Worm (Caenorhabditis elegans) whole organism, L4 larva: ENCODE measurements around the gene rab-39.
A peak's percentile ranks its signal among the peaks of the same experiment; 100 is the strongest.

ENCODE experiments used
- aly-2 ChIP-seq: sonication (generic microtip); optimal IDR thresholded peaks from 2 replicates; lab custom pipeline; 2018; ENCODE audit warnings: missing biosample characterization, missing genetic modification characterization
- ama-1 ChIP-seq: fragments of 150-350 bp; optimal IDR thresholded peaks from 2 replicates; lab custom pipeline; 2014; ENCODE audit warnings: inconsistent platforms, mixed read lengths
- egl-27 ChIP-seq: sonication (generic microtip); optimal IDR thresholded peaks from 3 replicates; lab custom pipeline; 2017; ENCODE audit warnings: missing biosample characterization, missing genetic modification reagents, missing genetic modification characterization
- lin-39 ChIP-seq: fragments of 150-350 bp; optimal IDR thresholded peaks from 2 replicates; lab custom pipeline; 2014; ENCODE audit warnings: missing biosample characterization, missing genetic modification reagents, missing genetic modification characterization
- lir-3 ChIP-seq: sonication (generic microtip); optimal IDR thresholded peaks from 2 replicates; lab custom pipeline; 2016; ENCODE audit warnings: mild to moderate bottlenecking, missing genetic modification characterization, missing compliant biosample characterization
- lsy-2 ChIP-seq, 2 experiments: fragments of 150-350 bp in 1 of 2; sonication (generic microtip) in 1 of 2; optimal IDR thresholded peaks; 2 replicates each; lab custom pipeline; 2014 to 2017; ENCODE audit warnings: missing biosample characterization in 2 of 2, missing genetic modification characterization in 2 of 2
- nhr-77 ChIP-seq: fragments of 150-350 bp; optimal IDR thresholded peaks from 2 replicates; lab custom pipeline; 2014; ENCODE audit warnings: missing biosample characterization, missing genetic modification characterization
- pha-4 ChIP-seq, 2 experiments: fragments of 150-350 bp in 1 of 2; fragments of 200-800 bp in 1 of 2; sonication (Bioruptor generic) in 1 of 2; IDR thresholded peaks in 1 of 2; optimal IDR thresholded peaks in 1 of 2; 2 replicates each; pipeline versions ENCODE4 v1.3.6 to Lab custom; 2014 to 2022; ENCODE audit warnings: missing genetic modification characterization in 2 of 2, missing genetic modification reagents in 2 of 2, missing biosample characterization in 1 of 2, missing compliant biosample characterization in 1 of 2
- saeg-2 ChIP-seq: fragments of 200-800 bp; sonication (Bioruptor generic); IDR thresholded peaks from 2 replicates; pipeline ENCODE4 v1.3.6; 2022; ENCODE audit warnings: missing genetic modification reagents, missing genetic modification characterization, missing compliant biosample characterization
- snpc-4 ChIP-seq: fragments of 150-350 bp; optimal IDR thresholded peaks from 2 replicates; lab custom pipeline; 2014; ENCODE audit warnings: missing biosample characterization, missing genetic modification characterization
- spr-3 ChIP-seq: fragments of 200-800 bp; sonication (Bioruptor generic); optimal IDR thresholded peaks from 2 replicates; lab custom pipeline; 2018; ENCODE audit warnings: mild to moderate bottlenecking, missing genetic modification characterization, missing compliant biosample characterization
- unc-62 ChIP-seq, 3 experiments: fragments of 150-350 bp in 1 of 3; sonication (generic microtip); optimal IDR thresholded peaks in 2 of 3; peaks in 1 of 3; 1 replicate in 1 of 3; 2 replicates in 2 of 3; lab custom pipeline; 2014 to 2017; ENCODE audit warnings: missing biosample characterization in 3 of 3, missing genetic modification characterization in 3 of 3, missing genetic modification reagents in 3 of 3, missing genotype in 1 of 3
- zag-1 ChIP-seq: fragments of 150-350 bp; optimal IDR thresholded peaks from 2 replicates; lab custom pipeline; 2014; ENCODE audit warnings: missing biosample characterization, missing genetic modification characterization
- ztf-11 ChIP-seq: fragments of 150-350 bp; optimal IDR thresholded peaks from 2 replicates; lab custom pipeline; 2014; ENCODE audit warnings: missing biosample characterization, missing genetic modification characterization

DNA sequence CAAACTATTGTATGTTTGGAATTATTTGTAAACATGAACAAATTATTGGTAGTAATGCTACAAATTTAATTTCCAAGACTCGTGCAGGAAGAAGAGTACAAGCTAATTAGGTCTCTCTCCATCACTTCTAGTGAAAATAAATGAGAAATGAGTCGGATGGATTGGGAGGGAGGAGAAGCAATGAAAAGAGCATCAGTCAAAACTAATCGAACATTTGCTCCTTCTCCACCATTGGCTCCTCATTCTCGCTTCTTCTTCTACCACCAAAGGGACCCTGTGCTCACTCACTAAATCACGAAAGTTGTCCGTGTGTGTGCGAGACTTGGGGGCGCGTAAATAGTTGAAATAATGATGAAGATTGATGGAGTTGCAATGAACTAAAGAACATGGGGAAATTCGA lies 15.9 kb downstream of the rab-39 start:
- TF ChIP-seq ztf-11 (tag; lab: Kevin White, UChicago) (no peak), pha-4 (GFP tag; IDR thresholded peaks at IDR 0.05; lab: Robert Waterston, UW) (no peak), pha-4 (tag; optimal IDR thresholded peaks at IDR 0.05; lab: Kevin White, UChicago) (no peak), ama-1 (lab: Kevin White, UChicago) (no peak), unc-62 (GFP tag; optimal IDR thresholded peaks at IDR 0.05 in 1 of 2; lab: Kevin White, UChicago) (peak in 1 of 2 experiments; percentile 93), unc-62 (tag; optimal IDR thresholded peaks at IDR 0.05; lab: Kevin White, UChicago) (no peak), lin-39 (tag; lab: Kevin White, UChicago) (no peak), aly-2 (tag; lab: Kevin White, UChicago) (no peak), snpc-4 (no peak), zag-1 (no peak), egl-27 (tag; lab: Kevin White, UChicago) (no peak), nhr-77 (tag; lab: Kevin White, UChicago) (no peak), spr-3 (GFP tag; lab: Kevin White, UChicago) (no peak), saeg-2 (GFP tag; lab: Robert Waterston, UW) (no peak), lsy-2 (tag; optimal IDR thresholded peaks at IDR 0.05; lab: Kevin White, UChicago) (peak in 1 of 2 experiments; percentile 19), lir-3 (tag; lab: Kevin White, UChicago) (no peak)
